Fruit fly (Drosophila melanogaster): ENCODE measurements around the gene CG32533.
A peak's percentile ranks its signal among the peaks of the same experiment; 100 is the strongest.

The CG32533 gene

DNA sequence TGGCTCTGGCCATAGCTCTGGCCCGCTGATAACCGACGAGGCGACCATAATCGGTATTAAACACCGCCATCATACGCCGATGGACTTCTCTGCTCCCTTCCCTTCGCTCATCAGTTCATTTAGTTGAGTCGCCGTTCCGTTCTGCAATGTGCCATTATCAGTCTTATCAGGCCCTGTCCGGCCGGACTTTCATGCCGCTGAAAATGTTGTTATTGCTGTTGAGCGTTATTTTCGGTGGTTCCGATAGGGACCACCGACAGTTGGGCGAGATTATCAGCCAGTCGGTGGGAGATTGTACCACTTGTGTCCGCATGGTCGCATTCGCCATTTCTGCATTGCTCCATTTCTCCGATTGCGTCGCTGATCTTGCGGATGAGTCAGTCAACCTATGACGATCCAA is 22.1 kb upstream of the CG32533 start (continued):
- TF ChIP-seq cwo (GFP tag; optimal IDR thresholded peaks at IDR 0.05) (peak; percentile 34), CG30403 (GFP tag; optimal IDR thresholded peaks at IDR 0.05) (no peak), B-H1 (GFP tag; IDR thresholded peaks at IDR 0.05) (no peak), CG8281 (tag; optimal IDR thresholded peaks at IDR 0.05) (no peak), exex (tag; optimal IDR thresholded peaks at IDR 0.05) (peak; percentile 83), pita (GFP tag; optimal IDR thresholded peaks at IDR 0.05) (no peak), ara (GFP tag; IDR thresholded peaks at IDR 0.05) (no peak), Camta (GFP tag; optimal IDR thresholded peaks at IDR 0.05) (no peak)

DNA sequence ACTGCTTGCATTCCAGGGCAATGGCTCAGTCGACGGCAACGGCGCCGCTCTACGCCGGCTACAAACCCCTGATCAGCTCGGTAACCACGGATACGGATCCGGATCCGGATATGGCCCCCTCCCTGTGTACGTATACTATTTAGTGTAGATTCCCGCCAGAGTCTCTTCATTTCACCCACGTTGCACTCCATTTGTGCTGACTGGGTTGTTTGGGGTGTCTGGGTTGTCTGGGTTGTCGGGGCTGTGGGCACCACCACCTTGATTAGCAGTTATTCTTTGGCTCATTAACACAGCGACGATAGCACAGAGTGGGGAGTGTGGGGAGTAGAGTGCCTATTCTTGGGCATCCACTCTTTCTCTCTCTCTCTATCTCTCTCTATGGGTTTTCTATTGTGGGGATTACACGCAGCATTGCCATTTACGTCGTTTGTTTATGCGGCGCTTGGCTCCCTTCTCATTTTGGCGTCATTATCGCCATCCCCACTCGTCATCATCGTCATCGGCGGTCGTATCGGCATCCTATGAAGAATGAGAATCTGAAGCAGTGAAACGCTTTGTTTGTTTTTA is 19.6 kb upstream of the CG32533 start:
- TF ChIP-seq cas (GFP tag; IDR thresholded peaks at IDR 0.05) (no peak), nerfin-1 (tag; optimal IDR thresholded peaks at IDR 0.05) (no peak), CG9215 (GFP tag; IDR thresholded peaks at IDR 0.05) (peak; percentile 78), CG1832 (GFP tag; optimal IDR thresholded peaks at IDR 0.05) (peak; percentile 26), pho (GFP tag; optimal IDR thresholded peaks at IDR 0.05) (no peak), Drgx (GFP tag; IDR thresholded peaks at IDR 0.05) (no peak), Ravus (GFP tag; IDR thresholded peaks at IDR 0.05) (no peak), CG3838 (GFP tag; optimal IDR thresholded peaks at IDR 0.05) (no peak), CG13894 (tag; optimal IDR thresholded peaks at IDR 0.05) (no peak), her (GFP tag; optimal IDR thresholded peaks at IDR 0.05) (peak; percentile 23), chinmo (GFP tag; IDR thresholded peaks at IDR 0.05; ENCODE audit: partially characterized antibody) (no peak), Trl (optimal IDR thresholded peaks at IDR 0.05) (peak; percentile 16 to 52), Trl (GFP tag; optimal IDR thresholded peaks at IDR 0.05) (no peak), phol (tag; optimal IDR thresholded peaks at IDR 0.05) (no peak), Mes4 (GFP tag; optimal IDR thresholded peaks at IDR 0.05) (no peak), Xbp1 (GFP tag; optimal IDR thresholded peaks at IDR 0.05) (no peak), gro (GFP tag; optimal IDR thresholded peaks at IDR 0.05) (no peak), BEAF-32 (GFP tag; optimal IDR thresholded peaks at IDR 0.05) (no peak), CG18764 (GFP tag; optimal IDR thresholded peaks at IDR 0.05) (no peak), rib (GFP tag; IDR thresholded peaks at IDR 0.05) (no peak), lov (optimal IDR thresholded peaks at IDR 0.05) (no peak), lov (GFP tag; IDR thresholded peaks at IDR 0.05) (no peak), hkb (optimal IDR thresholded peaks at IDR 0.05) (no peak), hkb (GFP tag; IDR thresholded peaks at IDR 0.05) (no peak), CG32532 (GFP tag; IDR thresholded peaks at IDR 0.05) (0 out of 2 replicates have a peak, but pooled peaks have one; percentile 31), chn (GFP tag; optimal IDR thresholded peaks at IDR 0.05) (no peak), CG10147 (GFP tag; optimal IDR thresholded peaks at IDR 0.05) (no peak), Deaf1 (tag; optimal IDR thresholded peaks at IDR 0.05) (no peak), nmo (GFP tag; optimal IDR thresholded peaks at IDR 0.05) (no peak), crol (GFP tag; IDR thresholded peaks at IDR 0.05) (0 out of 2 replicates have a peak, but pooled peaks have one; percentile 15), Ets97D (GFP tag; optimal IDR thresholded peaks at IDR 0.05) (no peak), usp (GFP tag; optimal IDR thresholded peaks at IDR 0.05) (no peak), sd (tag; optimal IDR thresholded peaks at IDR 0.05) (peak; percentile 2), Doc3 (GFP tag; IDR thresholded peaks at IDR 0.05; ENCODE audit: partially characterized antibody) (no peak), Atf6 (GFP tag; IDR thresholded peaks at IDR 0.05) (0 out of 2 replicates have a peak, but pooled peaks have one; percentile 20), CG16863 (GFP tag; optimal IDR thresholded peaks at IDR 0.05) (no peak)
